Fruit fly (Drosophila melanogaster): ENCODE measurements around the gene chic.
A peak's percentile ranks its signal among the peaks of the same experiment; 100 is the strongest.

The chic gene

dm6 chr2L:5977729-5978078, 3.1 kb downstream of the chic start:
- TF ChIP-seq Pif1B (GFP tag; optimal IDR thresholded peaks at IDR 0.05): no peak
- TF ChIP-seq CG32121 (GFP tag; IDR thresholded peaks at IDR 0.05): no peak
- TF ChIP-seq EcR (GFP tag; optimal IDR thresholded peaks at IDR 0.05): no peak
- no peak for TF ChIP-seq gl (tag; optimal IDR thresholded peaks at IDR 0.05)
- no peak for TF ChIP-seq CG4496 (GFP tag; IDR thresholded peaks at IDR 0.05)
- no peak for TF ChIP-seq CG12605 (GFP tag; IDR thresholded peaks at IDR 0.05)
- no peak for TF ChIP-seq rn (GFP tag; IDR thresholded peaks at IDR 0.05)
- no peak for TF ChIP-seq Snoo (tag; optimal IDR thresholded peaks at IDR 0.05)
- TF ChIP-seq CG8159 (tag; optimal IDR thresholded peaks at IDR 0.05): no peak
- TF ChIP-seq CG9948 (tag; optimal IDR thresholded peaks at IDR 0.05): no peak
- TF ChIP-seq fd96Ca (GFP tag; IDR thresholded peaks at IDR 0.05): no peak
- no peak for TF ChIP-seq CG14655 (GFP tag; optimal IDR thresholded peaks at IDR 0.05)
- TF ChIP-seq CG13204 (GFP tag; optimal IDR thresholded peaks at IDR 0.05): no peak
- no peak for TF ChIP-seq CG34367 (tag; optimal IDR thresholded peaks at IDR 0.05)
- TF ChIP-seq D1 (tag; optimal IDR thresholded peaks at IDR 0.05): no peak
- no peak for TF ChIP-seq CG8301 (tag; optimal IDR thresholded peaks at IDR 0.05)
- TF ChIP-seq CG15710 (tag; optimal IDR thresholded peaks at IDR 0.05): no peak

DNA sequence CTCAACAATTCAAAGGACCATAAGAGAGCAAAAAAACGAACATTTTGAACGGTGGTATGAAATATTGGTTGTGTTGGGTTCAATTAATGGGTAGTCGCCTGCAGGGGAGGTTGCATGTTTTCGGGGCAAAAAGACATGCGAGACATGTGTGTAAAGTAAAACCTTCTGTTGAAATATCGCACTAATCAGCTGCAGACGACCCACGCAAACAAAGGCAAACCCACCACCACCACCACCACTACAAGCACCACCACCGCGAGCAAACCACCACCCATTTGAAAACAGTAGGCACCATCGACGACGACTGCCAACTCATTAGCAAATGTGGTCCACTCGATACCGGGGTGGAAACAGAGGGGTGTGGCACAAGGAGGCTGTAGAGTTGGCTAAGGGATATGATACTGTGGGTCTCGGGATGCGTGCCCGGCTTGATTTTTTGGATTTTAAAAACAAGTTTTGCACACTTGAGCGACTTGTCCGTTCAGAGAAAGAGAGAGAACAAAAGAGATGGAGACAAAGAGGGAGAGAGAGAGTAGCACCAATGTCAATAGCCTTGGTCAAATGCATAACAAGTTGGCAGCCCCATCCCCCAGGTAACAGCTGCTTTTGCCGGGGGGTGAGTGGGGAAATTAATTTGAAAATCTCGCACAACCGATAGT, 3.6 kb downstream of the chic start:
- TF ChIP-seq EcR (GFP tag; optimal IDR thresholded peaks at IDR 0.05) (peak; percentile 97), CG8159 (tag; optimal IDR thresholded peaks at IDR 0.05) (peak; percentile 2), CG13204 (GFP tag; optimal IDR thresholded peaks at IDR 0.05) (peak; percentile 50), CG34367 (tag; optimal IDR thresholded peaks at IDR 0.05) (no peak)

DNA sequence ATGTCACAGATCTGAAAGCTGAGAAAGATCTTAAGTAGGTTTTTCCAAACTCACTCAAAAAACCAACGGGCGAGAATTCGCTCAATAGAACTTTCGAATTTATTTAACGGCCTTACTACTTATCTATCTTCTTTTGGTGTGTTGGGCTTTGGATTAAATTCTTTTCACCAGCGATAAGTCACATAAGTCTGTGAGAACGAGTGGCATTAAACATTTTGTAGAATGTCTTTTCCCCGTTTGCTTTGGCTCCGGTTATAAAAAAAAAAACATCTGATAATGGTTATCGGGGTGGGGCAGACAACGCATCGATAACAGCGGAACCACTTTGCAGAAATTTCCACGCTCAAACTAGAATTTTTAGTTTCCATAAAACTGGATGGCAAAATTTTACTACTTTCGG, 5.2 kb downstream of the chic start:
- TF ChIP-seq CG32121 (GFP tag; IDR thresholded peaks at IDR 0.05): no peak
- no peak for TF ChIP-seq CG8159 (tag; optimal IDR thresholded peaks at IDR 0.05)
- no peak for TF ChIP-seq Pif1B (GFP tag; optimal IDR thresholded peaks at IDR 0.05)
- TF ChIP-seq CG9948 (tag; optimal IDR thresholded peaks at IDR 0.05): no peak
- no peak for TF ChIP-seq CG4496 (GFP tag; IDR thresholded peaks at IDR 0.05)
- no peak for TF ChIP-seq CG13204 (GFP tag; optimal IDR thresholded peaks at IDR 0.05)
- TF ChIP-seq CG10348 (GFP tag; IDR thresholded peaks at IDR 0.05): no peak
- TF ChIP-seq CG14655 (GFP tag; optimal IDR thresholded peaks at IDR 0.05): no peak
- TF ChIP-seq CG17806 (tag; optimal IDR thresholded peaks at IDR 0.05): no peak
- TF ChIP-seq CG34367 (tag; optimal IDR thresholded peaks at IDR 0.05): no peak
- no peak for TF ChIP-seq rn (GFP tag; IDR thresholded peaks at IDR 0.05)

- TF ChIP-seq EcR (GFP tag; optimal IDR thresholded peaks at IDR 0.05) (peak; percentile 27), CG17806 (tag; optimal IDR thresholded peaks at IDR 0.05) (no peak), Pif1B (GFP tag; optimal IDR thresholded peaks at IDR 0.05) (no peak), Pif1A (GFP tag; optimal IDR thresholded peaks at IDR 0.05) (no peak), CG14655 (GFP tag; optimal IDR thresholded peaks at IDR 0.05) (no peak), rn (GFP tag; IDR thresholded peaks at IDR 0.05) (no peak), CG10348 (GFP tag; IDR thresholded peaks at IDR 0.05) (no peak), Ets98B (GFP tag; IDR thresholded peaks at IDR 0.05) (peak; percentile 16; the same call in 1 of the 2 replicates), CG32121 (GFP tag; IDR thresholded peaks at IDR 0.05) (no peak), CG9948 (tag; optimal IDR thresholded peaks at IDR 0.05) (no peak), gl (tag; optimal IDR thresholded peaks at IDR 0.05) (no peak), fd96Ca (GFP tag; IDR thresholded peaks at IDR 0.05) (0 out of 3 replicates have a peak, but pooled peaks have one; percentile 16), CG12605 (GFP tag; IDR thresholded peaks at IDR 0.05) (no peak), CG34367 (tag; optimal IDR thresholded peaks at IDR 0.05) (no peak), CG8301 (tag; optimal IDR thresholded peaks at IDR 0.05) (no peak), D1 (tag; optimal IDR thresholded peaks at IDR 0.05) (no peak), Snoo (tag; optimal IDR thresholded peaks at IDR 0.05) (no peak), CG13204 (GFP tag; optimal IDR thresholded peaks at IDR 0.05) (peak; percentile 43), CG8159 (tag; optimal IDR thresholded peaks at IDR 0.05) (no peak), CG15710 (tag; optimal IDR thresholded peaks at IDR 0.05) (no peak), CG4496 (GFP tag; IDR thresholded peaks at IDR 0.05) (no peak)
Observed at dm6 chr2L:5975025-5975539, 5.7 kb downstream of the chic start.

dm6 chr2L:5974122-5974521, 6.7 kb downstream of the chic start:
- TF ChIP-seq gl (tag; optimal IDR thresholded peaks at IDR 0.05) (no peak), EcR (GFP tag; optimal IDR thresholded peaks at IDR 0.05) (peak; percentile 90), CG10348 (GFP tag; IDR thresholded peaks at IDR 0.05) (no peak), Ets98B (GFP tag; IDR thresholded peaks at IDR 0.05) (0 out of 2 replicates have a peak, but pooled peaks have one; percentile 31), CG14655 (GFP tag; optimal IDR thresholded peaks at IDR 0.05) (peak; percentile 15)

DNA sequence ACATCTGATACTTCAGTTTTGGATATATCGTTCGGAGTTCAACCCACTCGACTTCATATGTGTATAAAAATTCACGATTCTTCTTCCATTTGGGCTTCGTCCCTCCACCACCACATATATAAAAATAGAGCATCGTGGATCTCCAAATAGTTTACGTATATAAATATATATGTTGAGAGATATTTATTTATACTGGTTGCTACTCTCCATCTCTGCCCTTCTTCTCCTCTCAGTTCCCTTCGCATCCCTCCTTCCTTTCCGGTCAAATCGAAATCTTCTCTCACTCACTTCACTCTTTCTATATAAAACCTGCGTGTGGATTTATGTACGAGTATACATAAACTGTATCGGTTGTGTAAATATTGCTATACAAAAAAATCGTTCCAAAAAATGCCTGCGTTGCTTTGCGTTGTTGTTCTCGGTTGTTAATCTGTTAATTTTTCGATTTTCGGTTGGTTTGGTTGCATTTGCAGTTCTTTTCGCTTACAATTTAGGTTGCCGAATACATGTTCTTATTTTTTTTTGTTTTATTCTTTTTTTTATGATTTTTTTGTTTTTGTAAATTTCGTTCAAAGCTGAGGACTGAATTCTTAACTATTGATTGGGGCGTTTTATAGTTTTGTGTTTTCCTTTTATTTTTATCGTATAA, 8.1 kb downstream of the chic start:
- TF ChIP-seq Pif1B (GFP tag; optimal IDR thresholded peaks at IDR 0.05) (no peak), EcR (GFP tag; optimal IDR thresholded peaks at IDR 0.05) (peak; percentile 13), CG12605 (GFP tag; IDR thresholded peaks at IDR 0.05) (no peak)
